Fruit fly (Drosophila melanogaster): ENCODE data around the gene CG32444.

The CG32444 gene

dm6 chr3L:21640815-21641214 lies 4.1 kb downstream of the CG32444 start, which contains the start of gene Atox1 (continued):
- TF ChIP-seq CG2120 (GFP tag; optimal IDR thresholded peaks at IDR 0.05): peak; percentile 37
- peak in 1 of 2 experiments; percentile 33 for TF ChIP-seq chif (GFP tag; optimal IDR thresholded peaks at IDR 0.05)
- TF ChIP-seq E2f2 (GFP tag; IDR thresholded peaks at IDR 0.05): peak; percentile 99
- no peak for TF ChIP-seq CG18011 (GFP tag; optimal IDR thresholded peaks at IDR 0.05)
- TF ChIP-seq CG12391 (tag; optimal IDR thresholded peaks at IDR 0.05): peak; percentile 35
- TF ChIP-seq ara (GFP tag; IDR thresholded peaks at IDR 0.05): no peak
- TF ChIP-seq gfzf (GFP tag; optimal IDR thresholded peaks at IDR 0.05): peak; percentile 99
- no peak for TF ChIP-seq CG8089 (GFP tag; optimal IDR thresholded peaks at IDR 0.05)
- TF ChIP-seq HmgD (GFP tag; optimal IDR thresholded peaks at IDR 0.05): peak; percentile 88
- no peak for TF ChIP-seq CG3281 (GFP tag; optimal IDR thresholded peaks at IDR 0.05)
- TF ChIP-seq Bteb2 (GFP tag; optimal IDR thresholded peaks at IDR 0.05): peak; percentile 7
- TF ChIP-seq ewg (GFP tag; optimal IDR thresholded peaks at IDR 0.05): peak; percentile 22
- TF ChIP-seq CG13424 (tag; optimal IDR thresholded peaks at IDR 0.05): peak; percentile 15
- TF ChIP-seq CG7357 (GFP tag; IDR thresholded peaks at IDR 0.05): no peak
- no peak for TF ChIP-seq CG12236 (GFP tag; optimal IDR thresholded peaks at IDR 0.05)
- no peak for TF ChIP-seq wdn (GFP tag; IDR thresholded peaks at IDR 0.05)
- TF ChIP-seq seq (GFP tag; IDR thresholded peaks at IDR 0.05): no peak
- no peak for TF ChIP-seq Awh (GFP tag; IDR thresholded peaks at IDR 0.05)
- TF ChIP-seq caup (GFP tag; optimal IDR thresholded peaks at IDR 0.05; ENCODE audit: severe bottlenecking): no peak
- no peak for TF ChIP-seq pum (GFP tag; optimal IDR thresholded peaks at IDR 0.05)
- TF ChIP-seq CG10959 (GFP tag; IDR thresholded peaks at IDR 0.05): no peak
- TF ChIP-seq lola (GFP tag; optimal IDR thresholded peaks at IDR 0.05): no peak
- TF ChIP-seq vnd (GFP tag; IDR thresholded peaks at IDR 0.05; ENCODE audit: partially characterized antibody): no peak
- TF ChIP-seq vvl (GFP tag; IDR thresholded peaks at IDR 0.05): 0 out of 2 replicates have a peak, but pooled peaks have one; percentile 52
- no peak for TF ChIP-seq fu2 (GFP tag; optimal IDR thresholded peaks at IDR 0.05)
- TF ChIP-seq CG1024 (GFP tag; IDR thresholded peaks at IDR 0.05): no peak
- no peak for TF ChIP-seq CG1602 (GFP tag; optimal IDR thresholded peaks at IDR 0.05)
- no peak for TF ChIP-seq CG2202 (tag; optimal IDR thresholded peaks at IDR 0.05)
- TF ChIP-seq CG2678 (tag; optimal IDR thresholded peaks at IDR 0.05): no peak
- TF ChIP-seq Oli (tag; optimal IDR thresholded peaks at IDR 0.05): no peak
- peak; percentile 16 for TF ChIP-seq fd3F (GFP tag; optimal IDR thresholded peaks at IDR 0.05)
- TF ChIP-seq HLH54F (GFP tag; optimal IDR thresholded peaks at IDR 0.05): no peak
- peak; percentile 65 for TF ChIP-seq CG14710 (tag; optimal IDR thresholded peaks at IDR 0.05)
- no peak for TF ChIP-seq CG11093 (GFP tag; IDR thresholded peaks at IDR 0.05)
- TF ChIP-seq CG4282 (GFP tag; optimal IDR thresholded peaks at IDR 0.05): no peak
- TF ChIP-seq bowl (GFP tag; IDR thresholded peaks at IDR 0.05): no peak
- TF ChIP-seq CG12744 (GFP tag; optimal IDR thresholded peaks at IDR 0.05): no peak
- TF ChIP-seq ac (GFP tag; optimal IDR thresholded peaks at IDR 0.05): no peak
- TF ChIP-seq grau (tag; optimal IDR thresholded peaks at IDR 0.05): peak; percentile 37
- TF ChIP-seq MESR4 (GFP tag; optimal IDR thresholded peaks at IDR 0.05): peak; percentile 75
- TF ChIP-seq Nf-YC (tag; optimal IDR thresholded peaks at IDR 0.05): peak; percentile 41
- no peak for TF ChIP-seq CG12219 (GFP tag; optimal IDR thresholded peaks at IDR 0.05)
- TF ChIP-seq CG10147 (GFP tag; optimal IDR thresholded peaks at IDR 0.05): peak; percentile 46
- TF ChIP-seq Jarid2 (GFP tag; optimal IDR thresholded peaks at IDR 0.05): peak; percentile 21
- TF ChIP-seq CG3995 (GFP tag; optimal IDR thresholded peaks at IDR 0.05): peak; percentile 1
- TF ChIP-seq kah (GFP tag; optimal IDR thresholded peaks at IDR 0.05): no peak
- peak; percentile 35 for TF ChIP-seq CG18599 (GFP tag; optimal IDR thresholded peaks at IDR 0.05)
- no peak for TF ChIP-seq jigr1 (GFP tag; IDR thresholded peaks at IDR 0.05)
- TF ChIP-seq CG10366 (GFP tag; IDR thresholded peaks at IDR 0.05): no peak
- no peak for TF ChIP-seq Tbp (GFP tag; optimal IDR thresholded peaks at IDR 0.05)
- peak; percentile 24 for TF ChIP-seq jumu (GFP tag; optimal IDR thresholded peaks at IDR 0.05)
